Worm (Caenorhabditis elegans) whole organism, early embryonic: Measurements from ENCODE around the gene pei-1.

Experiments
- F13C5.2 ChIP-seq: sonication (generic microtip); optimal IDR thresholded peaks from 2 replicates; lab custom pipeline; 2017; ENCODE audit warnings: mild to moderate bottlenecking, missing genetic modification characterization, inconsistent platforms, missing compliant biosample characterization
- aly-1 ChIP-seq: sonication (generic microtip); optimal IDR thresholded peaks from 2 replicates; lab custom pipeline; 2016; ENCODE audit warnings: missing genetic modification characterization, missing compliant biosample characterization
- ama-1 ChIP-seq: fragments of 150-350 bp; optimal IDR thresholded peaks from 2 replicates; lab custom pipeline; 2014
- ceh-13 ChIP-seq: fragments of 200-800 bp; sonication (Bioruptor generic); optimal IDR thresholded peaks from 2 replicates; lab custom pipeline; 2018; ENCODE audit warnings: mild to moderate bottlenecking, missing genetic modification characterization, missing compliant biosample characterization
- ceh-36 ChIP-seq: sonication (generic microtip); optimal IDR thresholded peaks from 2 replicates; lab custom pipeline; 2016; ENCODE audit warnings: missing genetic modification characterization, inconsistent platforms, missing compliant biosample characterization
- ets-7 ChIP-seq: sonication (generic microtip); optimal IDR thresholded peaks from 2 replicates; lab custom pipeline; 2016; ENCODE audit warnings: missing genotype, missing genetic modification characterization, missing compliant biosample characterization
- flt-1 ChIP-seq: fragments of 200-800 bp; sonication (Bioruptor generic); IDR thresholded peaks from 2 replicates; pipeline ENCODE4 v1.3.6; 2022; ENCODE audit warnings: missing genetic modification characterization, missing compliant biosample characterization
- hmbx-1 ChIP-seq: sonication (generic microtip); optimal IDR thresholded peaks from 2 replicates; lab custom pipeline; 2016; ENCODE audit warnings: mild to moderate bottlenecking, missing genetic modification characterization, missing compliant biosample characterization
- hmg-4 ChIP-seq: fragments of 200-800 bp; sonication (Bioruptor generic); optimal IDR thresholded peaks from 2 replicates; lab custom pipeline; 2018; ENCODE audit warnings: mild to moderate bottlenecking, missing genetic modification characterization, missing compliant biosample characterization
- hnd-1 ChIP-seq: sonication (generic microtip); optimal IDR thresholded peaks from 2 replicates; lab custom pipeline; 2016; ENCODE audit warnings: missing genetic modification characterization, missing compliant biosample characterization
- scrt-1 ChIP-seq: fragments of 200-800 bp; sonication (Bioruptor generic); IDR thresholded peaks from 2 replicates; pipeline ENCODE4 v1.3.6; 2022; ENCODE audit warnings: missing genetic modification characterization, missing compliant biosample characterization
- sea-1 ChIP-seq: fragments of 200-800 bp; sonication (Bioruptor generic); conservative IDR thresholded peaks from 2 replicates; pipeline ENCODE4 v1.3.6; 2022; ENCODE audit warnings: missing genetic modification characterization, missing compliant biosample characterization
- tbx-11 ChIP-seq: fragments of 200-800 bp; sonication (Bioruptor generic); IDR thresholded peaks from 2 replicates; pipeline ENCODE4 v1.3.6; 2022; ENCODE audit warnings: missing genetic modification characterization, missing compliant biosample characterization
- tra-4 ChIP-seq: sonication (generic microtip); optimal IDR thresholded peaks from 2 replicates; lab custom pipeline; 2017; ENCODE audit warnings: missing genetic modification characterization, missing compliant biosample characterization

ce11 chrIV:9563529-9564376 lies 28.6 kb downstream of the pei-1 start:
- TF ChIP-seq ama-1 (lab: Kevin White, UChicago), result no peak
- TF ChIP-seq tra-4 (tag; lab: Kevin White, UChicago), result no peak
- no peak for TF ChIP-seq scrt-1 (GFP tag; lab: Robert Waterston, UW)
- no peak for TF ChIP-seq ceh-13
- TF ChIP-seq ets-7 (tag; lab: Kevin White, UChicago), result no peak
- TF ChIP-seq hmbx-1 (tag; lab: Kevin White, UChicago), result no peak
- TF ChIP-seq tbx-11 (GFP tag; lab: Robert Waterston, UW), result no peak
- TF ChIP-seq sea-1 (GFP tag; lab: Robert Waterston, UW), result no peak
- no peak for TF ChIP-seq ceh-36
- peak; percentile 33 for TF ChIP-seq aly-1 (tag; lab: Kevin White, UChicago)
- TF ChIP-seq hnd-1 (tag; lab: Kevin White, UChicago), result no peak
- no peak for TF ChIP-seq F13C5.2 (tag; lab: Kevin White, UChicago)
- no peak for TF ChIP-seq hmg-4
- no peak for TF ChIP-seq flt-1 (GFP tag; lab: Robert Waterston, UW)
